Fruit fly (Drosophila melanogaster): Measurements from ENCODE around the gene Syx17.

Syx17 gene

DNA sequence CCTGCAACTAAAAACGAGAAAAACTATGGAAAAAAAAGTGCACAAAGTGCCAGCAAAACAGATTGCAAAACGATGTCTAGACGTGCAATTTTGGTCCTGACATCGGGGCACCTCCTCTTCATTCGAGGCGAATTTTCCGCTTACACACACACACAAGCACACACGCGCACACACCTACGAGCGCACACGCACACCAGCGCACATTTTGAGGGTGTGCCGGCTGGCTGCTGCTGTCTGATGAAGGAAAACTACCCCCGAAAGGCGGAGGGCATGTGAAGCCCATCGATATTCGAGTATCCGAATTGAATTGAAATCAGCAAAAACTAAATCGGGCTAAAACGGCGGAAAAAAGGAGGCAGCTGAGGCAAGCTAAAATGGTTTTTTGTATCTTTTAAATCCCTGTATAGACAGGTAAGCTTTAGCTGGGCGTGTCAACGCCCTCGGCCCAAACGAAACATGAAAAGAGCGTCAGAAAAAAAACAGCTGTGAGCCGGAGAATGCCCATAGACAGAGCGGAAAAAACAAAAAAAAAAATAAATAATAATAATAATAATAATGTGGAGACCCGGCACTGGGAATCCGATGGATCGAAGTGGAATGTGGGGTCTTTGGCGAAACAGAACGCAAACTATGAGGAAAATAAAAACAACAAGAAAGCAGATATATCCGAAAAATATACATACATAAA lies 43.5 kb upstream of the Syx17 start:
- TF ChIP-seq seq (GFP tag; IDR thresholded peaks at IDR 0.05) (peak; percentile 56; the same call in 1 of the 2 replicates), CG34224 (GFP tag; IDR thresholded peaks at IDR 0.05; ENCODE audit: partially characterized antibody) (0 out of 3 replicates have a peak, but pooled peaks have one; percentile 18), Hr39 (optimal IDR thresholded peaks at IDR 0.05) (peak; percentile 90), sd (tag; optimal IDR thresholded peaks at IDR 0.05) (peak; percentile 65), row (GFP tag; IDR thresholded peaks at IDR 0.05) (no peak), nerfin-1 (tag; optimal IDR thresholded peaks at IDR 0.05) (peak; percentile 1), crp (GFP tag; optimal IDR thresholded peaks at IDR 0.05) (no peak), shn (GFP tag; optimal IDR thresholded peaks at IDR 0.05) (no peak), CG2199 (GFP tag; IDR thresholded peaks at IDR 0.05) (no peak), Neu2 (GFP tag; optimal IDR thresholded peaks at IDR 0.05; ENCODE audit: borderline replicate concordance) (no peak), CG7928 (GFP tag; optimal IDR thresholded peaks at IDR 0.05) (no peak), CG13894 (tag; optimal IDR thresholded peaks at IDR 0.05) (peak; percentile 99), sens (GFP tag) (peak; percentile 16), crc (GFP tag; optimal IDR thresholded peaks at IDR 0.05) (no peak), sr (GFP tag; IDR thresholded peaks at IDR 0.05) (0 out of 3 replicates have a peak, but pooled peaks have one; percentile 15), C15 (GFP tag; IDR thresholded peaks at IDR 0.05) (no peak), CG4282 (GFP tag; optimal IDR thresholded peaks at IDR 0.05) (no peak), CG1529 (GFP tag; optimal IDR thresholded peaks at IDR 0.05) (no peak), CTCF (GFP tag; optimal IDR thresholded peaks at IDR 0.05) (no peak), vnd (GFP tag; IDR thresholded peaks at IDR 0.05; ENCODE audit: partially characterized antibody) (no peak), cg (GFP tag; optimal IDR thresholded peaks at IDR 0.05) (peak; percentile 63), slbo (GFP tag; IDR thresholded peaks at IDR 0.05) (no peak), CG4360 (GFP tag; IDR thresholded peaks at IDR 0.05) (0 out of 2 replicates have a peak, but pooled peaks have one; percentile 28)

DNA sequence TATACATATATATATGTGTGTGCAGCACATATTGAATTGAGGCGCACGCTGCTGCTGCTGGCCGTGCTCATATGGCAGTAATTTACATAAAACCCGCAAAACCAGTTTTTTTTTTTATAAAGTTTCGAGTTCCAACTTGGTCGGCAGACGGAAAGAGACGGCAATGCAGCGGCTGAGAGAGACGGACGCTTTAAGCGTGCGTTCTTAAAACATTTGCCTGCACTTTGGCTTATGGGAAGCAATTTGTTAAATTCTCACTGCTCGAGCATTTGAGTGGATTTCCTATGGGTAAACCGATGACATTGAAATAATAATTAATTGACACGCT lies 42.9 kb upstream of the Syx17 start:
- TF ChIP-seq pho (GFP tag; optimal IDR thresholded peaks at IDR 0.05): no peak
- TF ChIP-seq pzg (GFP tag; optimal IDR thresholded peaks at IDR 0.05): no peak
- TF ChIP-seq Mrtf (GFP tag; IDR thresholded peaks at IDR 0.05): no peak
- no peak for TF ChIP-seq Rfx (GFP tag; IDR thresholded peaks at IDR 0.05)
- no peak for TF ChIP-seq CG9797 (GFP tag; optimal IDR thresholded peaks at IDR 0.05)
- no peak for TF ChIP-seq Nf-YA (GFP tag; IDR thresholded peaks at IDR 0.05)
- peak; percentile 3 for TF ChIP-seq pros (GFP tag; optimal IDR thresholded peaks at IDR 0.05)
- peak; percentile 37 for TF ChIP-seq lbe (GFP tag; optimal IDR thresholded peaks at IDR 0.05)
- TF ChIP-seq zen2 (GFP tag; IDR thresholded peaks at IDR 0.05; ENCODE audit: partially characterized antibody): no peak
- TF ChIP-seq CG2199 (GFP tag; IDR thresholded peaks at IDR 0.05): 0 out of 3 replicates have a peak, but pooled peaks have one; percentile 68
- no peak for TF ChIP-seq CG9932 (GFP tag; IDR thresholded peaks at IDR 0.05)
- no peak for TF ChIP-seq Optix (GFP tag; IDR thresholded peaks at IDR 0.05)
- no peak for TF ChIP-seq CG6765 (GFP tag; optimal IDR thresholded peaks at IDR 0.05)
- peak; percentile 55 for TF ChIP-seq CG1832 (GFP tag; optimal IDR thresholded peaks at IDR 0.05)
- TF ChIP-seq nerfin-1 (tag; optimal IDR thresholded peaks at IDR 0.05): peak; percentile 2
- TF ChIP-seq corto (GFP tag; optimal IDR thresholded peaks at IDR 0.05): no peak
- TF ChIP-seq Ets65A (GFP tag): no peak
- no peak for TF ChIP-seq CG10543 (GFP tag; optimal IDR thresholded peaks at IDR 0.05)
- no peak for TF ChIP-seq YL-1 (GFP tag; optimal IDR thresholded peaks at IDR 0.05)
- TF ChIP-seq CG12391 (tag; optimal IDR thresholded peaks at IDR 0.05): no peak
- TF ChIP-seq ci (GFP tag; IDR thresholded peaks at IDR 0.05): 0 out of 3 replicates have a peak, but pooled peaks have one; percentile 21
- peak; percentile 77 for TF ChIP-seq vvl (GFP tag; IDR thresholded peaks at IDR 0.05)
- peak; percentile 32 for TF ChIP-seq Med (GFP tag)
- no peak for TF ChIP-seq yki (optimal IDR thresholded peaks at IDR 0.05)
- no peak for TF ChIP-seq cas (GFP tag; IDR thresholded peaks at IDR 0.05)
- TF ChIP-seq CG3995 (GFP tag; optimal IDR thresholded peaks at IDR 0.05): no peak
- no peak for TF ChIP-seq CG16863 (GFP tag; optimal IDR thresholded peaks at IDR 0.05)
- no peak for TF ChIP-seq tll (GFP tag; optimal IDR thresholded peaks at IDR 0.05)
- TF ChIP-seq CG10321 (GFP tag; IDR thresholded peaks at IDR 0.05): peak; percentile 81
- TF ChIP-seq CG4707 (GFP tag; optimal IDR thresholded peaks at IDR 0.05): no peak
- no peak for TF ChIP-seq CG9727 (GFP tag; optimal IDR thresholded peaks at IDR 0.05)
